Worm (Caenorhabditis elegans) whole organism, young adult: Measurements from ENCODE around the gene msp-113.
"Not testable (repeated sequence)": the region's sequence is repeated elsewhere in the genome, so short reads cannot be mapped to it uniquely, and the experiment has no call there.

ENCODE experiments used
- B0035.1 ChIP-seq: sonication (generic microtip); optimal IDR thresholded peaks from 2 replicates; lab custom pipeline; 2016; ENCODE audit warnings: missing genetic modification characterization, mild to moderate bottlenecking, missing compliant biosample characterization, missing genotype, missing genetic modification reagents
- B0336.3 ChIP-seq: fragments of 200-800 bp; sonication (Bioruptor generic); IDR thresholded peaks from 2 replicates; pipeline ENCODE4 v1.3.6; 2022; ENCODE audit warnings: missing genetic modification characterization, missing compliant biosample characterization
- F10E7.11 ChIP-seq: sonication (generic microtip); optimal IDR thresholded peaks from 2 replicates; lab custom pipeline; 2017; ENCODE audit warnings: mild to moderate bottlenecking, missing genetic modification characterization, moderate library complexity, missing compliant biosample characterization
- F33H1.4 ChIP-seq: fragments of 200-800 bp; sonication (Bioruptor generic); IDR thresholded peaks from 2 replicates; pipeline ENCODE4 v1.3.6; 2022; ENCODE audit warnings: missing genetic modification reagents, missing genetic modification characterization, missing compliant biosample characterization
- F55B11.4 ChIP-seq: sonication (generic microtip); optimal IDR thresholded peaks from 2 replicates; lab custom pipeline; 2016; ENCODE audit warnings: missing compliant biosample characterization, missing genetic modification characterization, borderline replicate concordance; ENCODE audit not compliant: insufficient read depth
- K12H6.12 ChIP-seq: fragments of 200-800 bp; sonication (Bioruptor generic); optimal IDR thresholded peaks from 2 replicates; lab custom pipeline; 2018; ENCODE audit warnings: mild to moderate bottlenecking, missing genetic modification characterization, missing compliant biosample characterization
- T26A5.8 ChIP-seq: sonication (generic microtip); optimal IDR thresholded peaks from 2 replicates; lab custom pipeline; 2016; ENCODE audit warnings: missing genetic modification characterization, missing compliant biosample characterization
- Y53F4B.3 ChIP-seq: fragments of 200-800 bp; sonication (Bioruptor generic); IDR thresholded peaks from 2 replicates; pipeline ENCODE4 v1.3.6; 2022; ENCODE audit warnings: missing genetic modification reagents, missing genetic modification characterization, missing compliant biosample characterization
- Y95B8A.8 ChIP-seq: fragments of 200-800 bp; sonication (Bioruptor generic); IDR thresholded peaks from 2 replicates; pipeline ENCODE4 v1.3.6; 2022; ENCODE audit warnings: missing genetic modification reagents, missing genetic modification characterization, missing compliant biosample characterization
- ZK185.1 ChIP-seq: sonication (generic microtip); optimal IDR thresholded peaks from 2 replicates; lab custom pipeline; 2016; ENCODE audit warnings: mild to moderate bottlenecking, missing genetic modification characterization, missing compliant biosample characterization; ENCODE audit not compliant: poor library complexity, severe bottlenecking
- cebp-2 ChIP-seq: fragments of 200-800 bp; sonication (Bioruptor generic); IDR thresholded peaks from 2 replicates; pipeline ENCODE4 v1.3.6; 2022; ENCODE audit warnings: missing genetic modification characterization, missing compliant biosample characterization
- ceh-79 ChIP-seq: sonication (generic microtip); optimal IDR thresholded peaks from 2 replicates; lab custom pipeline; 2017; ENCODE audit warnings: mild to moderate bottlenecking, missing genetic modification characterization, missing compliant biosample characterization
- dpl-1 ChIP-seq: fragments of 150-350 bp; optimal IDR thresholded peaks from 2 replicates; lab custom pipeline; 2014; ENCODE audit warnings: missing biosample characterization, missing genetic modification reagents, missing genetic modification characterization
- egrh-3 ChIP-seq: fragments of 200-800 bp; sonication (Bioruptor generic); IDR thresholded peaks from 2 replicates; pipeline ENCODE4 v1.3.6; 2022; ENCODE audit warnings: missing genetic modification reagents, missing genetic modification characterization, missing compliant biosample characterization
- ekl-4 ChIP-seq: fragments of 200-800 bp; sonication (Bioruptor generic); IDR thresholded peaks from 2 replicates; pipeline ENCODE4 v1.3.6; 2022; ENCODE audit warnings: missing genetic modification reagents, missing genetic modification characterization, missing compliant biosample characterization
- fkh-3 ChIP-seq: sonication (generic microtip); optimal IDR thresholded peaks from 2 replicates; lab custom pipeline; 2016; ENCODE audit warnings: mild to moderate bottlenecking, missing genetic modification characterization, missing compliant biosample characterization
- him-1 ChIP-seq: sonication (generic microtip); optimal IDR thresholded peaks from 2 replicates; lab custom pipeline; 2016; ENCODE audit warnings: missing genotype, missing genetic modification reagents, missing genetic modification characterization, missing compliant biosample characterization
- hsf-1 ChIP-seq: fragments of 200-800 bp; sonication (Bioruptor generic); IDR thresholded peaks from 2 replicates; pipeline ENCODE4 v1.3.6; 2022; ENCODE audit warnings: missing genetic modification reagents, missing genetic modification characterization, missing compliant biosample characterization
- lir-1 ChIP-seq: fragments of 200-800 bp; sonication (Bioruptor generic); conservative IDR thresholded peaks from 2 replicates; pipeline ENCODE4 v1.3.6; 2022; ENCODE audit warnings: missing genetic modification reagents, missing genetic modification characterization, missing compliant biosample characterization
- madf-3 ChIP-seq: fragments of 200-800 bp; sonication (Bioruptor generic); IDR thresholded peaks from 2 replicates; pipeline ENCODE4 v1.3.6; 2022; ENCODE audit warnings: missing genetic modification reagents, missing genetic modification characterization, missing compliant biosample characterization
- madf-8 ChIP-seq: fragments of 200-800 bp; sonication (Bioruptor generic); conservative IDR thresholded peaks from 2 replicates; pipeline ENCODE4 v1.3.6; 2022; ENCODE audit warnings: missing genetic modification reagents, missing genetic modification characterization, missing compliant biosample characterization
- mel-28 ChIP-seq: sonication (generic microtip); optimal IDR thresholded peaks from 2 replicates; lab custom pipeline; 2016; ENCODE audit warnings: borderline replicate concordance, mild to moderate bottlenecking, missing genetic modification characterization, missing compliant biosample characterization
- mxl-1 ChIP-seq: sonication (generic microtip); optimal IDR thresholded peaks from 2 replicates; lab custom pipeline; 2016; ENCODE audit warnings: missing genetic modification characterization, missing compliant biosample characterization
- nfyb-1 ChIP-seq: fragments of 200-800 bp; sonication (Bioruptor generic); IDR thresholded peaks from 2 replicates; pipeline ENCODE4 v1.3.6; 2022; ENCODE audit warnings: missing genetic modification reagents, missing genetic modification characterization, missing compliant biosample characterization
- nhr-120 ChIP-seq: fragments of 200-800 bp; sonication (Bioruptor generic); IDR thresholded peaks from 2 replicates; pipeline ENCODE4 v1.3.6; 2022; ENCODE audit warnings: missing genetic modification characterization, missing compliant biosample characterization
- nhr-90 ChIP-seq: sonication (generic microtip); optimal IDR thresholded peaks from 2 replicates; lab custom pipeline; 2016; ENCODE audit warnings: missing genotype, mild to moderate bottlenecking, missing genetic modification characterization, missing compliant biosample characterization
- pha-4 ChIP-seq: fragments of 150-350 bp; sonication (generic microtip); optimal IDR thresholded peaks from 2 replicates; lab custom pipeline; 2014; ENCODE audit warnings: missing biosample characterization, missing genetic modification reagents, missing genetic modification characterization
- repo-1 ChIP-seq: sonication (generic microtip); optimal IDR thresholded peaks from 2 replicates; lab custom pipeline; 2017; ENCODE audit warnings: mild to moderate bottlenecking, missing genetic modification characterization, missing compliant biosample characterization
- rpc-1 ChIP-seq, 2 experiments: fragments of 150-350 bp in 1 of 2; sonication (generic microtip) in 1 of 2; optimal IDR thresholded peaks; 2 replicates each; lab custom pipeline; 2014 to 2018; ENCODE audit warnings: missing biosample characterization in 1 of 2, missing genetic modification characterization in 1 of 2, missing genetic modification reagents in 1 of 2, missing genotype in 1 of 2
- sea-2 ChIP-seq: fragments of 200-800 bp; sonication (Bioruptor generic); IDR thresholded peaks from 2 replicates; pipeline ENCODE4 v1.3.6; 2022; ENCODE audit warnings: missing genetic modification characterization, missing compliant biosample characterization
- snpc-1.1 ChIP-seq: sonication (generic microtip); optimal IDR thresholded peaks from 2 replicates; lab custom pipeline; 2017; ENCODE audit warnings: missing genetic modification characterization, mild to moderate bottlenecking, missing compliant biosample characterization, antibody characterized with exemption, moderate library complexity, missing genotype, missing genetic modification reagents; ENCODE audit not compliant: insufficient read depth
- snpc-4 ChIP-seq, 5 experiments: fragments of 150-350 bp in 1 of 5; sonication (generic microtip) in 4 of 5; optimal IDR thresholded peaks; 2 replicates each; lab custom pipeline; 2014 to 2018; ENCODE audit warnings: missing genetic modification characterization in 5 of 5, missing biosample characterization in 3 of 5, antibody characterized with exemption in 2 of 5, mild to moderate bottlenecking in 2 of 5, missing compliant biosample characterization in 2 of 5, missing genotype in 2 of 5, moderate library complexity in 2 of 5, missing genetic modification reagents in 1 of 5
- ztf-28 ChIP-seq: fragments of 200-800 bp; sonication (Bioruptor generic); IDR thresholded peaks from 2 replicates; pipeline ENCODE4 v1.3.6; 2022; ENCODE audit warnings: missing genetic modification reagents, missing genetic modification characterization, missing compliant biosample characterization
- ztf-3 ChIP-seq: fragments of 200-800 bp; sonication (Bioruptor generic); optimal IDR thresholded peaks from 2 replicates; lab custom pipeline; 2018; ENCODE audit warnings: mild to moderate bottlenecking, missing genetic modification characterization, missing compliant biosample characterization

msp-113 gene

ce11 chrIV:5299138-5299537 lies 1.4 kb downstream of the msp-113 start:
- TF ChIP-seq Y53F4B.3 (GFP tag; lab: Robert Waterston, UW) (peak; percentile 58; the same call in 1 of the 2 replicates), egrh-3 (GFP tag; lab: Robert Waterston, UW) (peak; percentile 70)

ce11 chrIV:5303030-5303429 lies 5.3 kb downstream of the msp-113 start, which contains the start of gene ZK354.7:
Gene ZK354.7, minus strand, starts transcription at chrIV:5303130.
- TF ChIP-seq T26A5.8, result no peak
- TF ChIP-seq nhr-120 (GFP tag; lab: Robert Waterston, UW), result no peak
- no peak for TF ChIP-seq nhr-90
- TF ChIP-seq F55B11.4 (tag; lab: Kevin White, UChicago), result no peak
- TF ChIP-seq ekl-4 (GFP tag; lab: Robert Waterston, UW), result no peak
- no peak for TF ChIP-seq sea-2 (GFP tag; lab: Robert Waterston, UW)
- TF ChIP-seq repo-1, result no peak
- no peak for TF ChIP-seq fkh-3 (tag; lab: Kevin White, UChicago)
- TF ChIP-seq F33H1.4 (GFP tag; lab: Robert Waterston, UW), result no peak
- TF ChIP-seq lir-1 (GFP tag; lab: Robert Waterston, UW), result no peak
- TF ChIP-seq pha-4 (tag; lab: Kevin White, UChicago), result no peak
- TF ChIP-seq B0035.1, result no peak
- TF ChIP-seq F10E7.11, result no peak
- no peak for TF ChIP-seq Y95B8A.8 (GFP tag; lab: Robert Waterston, UW)
- TF ChIP-seq K12H6.12 (tag; lab: Kevin White, UChicago), result no peak
- no peak for TF ChIP-seq madf-3
- no peak for TF ChIP-seq ceh-79
- no peak for TF ChIP-seq dpl-1 (GFP tag; lab: Kevin White, UChicago)

- TF ChIP-seq mxl-1 (tag; lab: Kevin White, UChicago) (no peak), B0336.3 (GFP tag; lab: Robert Waterston, UW) (no peak), cebp-2 (no peak), madf-8 (GFP tag; lab: Robert Waterston, UW) (no peak), mel-28 (tag; lab: Kevin White, UChicago) (no peak), ztf-28 (GFP tag; lab: Robert Waterston, UW) (no peak), nfyb-1 (no peak), hsf-1 (GFP tag; lab: Robert Waterston, UW) (no peak), rpc-1 (optimal IDR thresholded peaks at IDR 0.05; lab: Kevin White, UChicago) (no peak), rpc-1 (tag; optimal IDR thresholded peaks at IDR 0.05; lab: Kevin White, UChicago) (no peak), B0035.1 (no peak)
Measured at ce11 chrIV:5306040-5306439, 8.3 kb downstream of the msp-113 start, which contains the start of gene ZK354.8. Gene ZK354.8, minus strand, starts transcription at chrIV:5306140.

ce11 chrIV:5308046-5308643 lies 10.4 kb downstream of the msp-113 start, which contains the start of the genes ZK354.9 and msp-58:
Gene ZK354.9, minus strand, starts transcription at chrIV:5308146.
Gene msp-58, plus strand, starts transcription at chrIV:5308593.
- TF ChIP-seq ztf-3 (GFP tag; lab: Kevin White, UChicago); him-1 (tag; lab: Kevin White, UChicago); ZK185.1 (tag; lab: Kevin White, UChicago): not testable (repeated sequence)

ce11 chrIV:5309137-5309536 lies 11.4 kb downstream of the msp-113 start:
- TF ChIP-seq snpc-1.1, result peak; percentile 60
- peak; percentile 70 for TF ChIP-seq snpc-4 (GFP tag; optimal IDR thresholded peaks at IDR 0.05; lab: Kevin White, UChicago)
- TF ChIP-seq snpc-4 (tag; optimal IDR thresholded peaks at IDR 0.05; lab: Kevin White, UChicago), result peak; percentile 49 to 96 (median 83)
